Worm (Caenorhabditis elegans) whole organism, L2 larva: ENCODE data around the gene ecps-2.
A peak's percentile ranks its signal among the peaks of the same experiment; 100 is the strongest.

Source experiments
- C34F6.9 ChIP-seq: fragments of 150-350 bp; optimal IDR thresholded peaks from 2 replicates; lab custom pipeline; 2014; ENCODE audit warnings: missing biosample characterization, missing genetic modification characterization
- F13H6.1 ChIP-seq: sonication (generic microtip); optimal IDR thresholded peaks from 2 replicates; lab custom pipeline; 2016; ENCODE audit warnings: missing genetic modification characterization, missing compliant biosample characterization
- R02D3.7 ChIP-seq: fragments of 150-350 bp; optimal IDR thresholded peaks from 2 replicates; lab custom pipeline; 2014; ENCODE audit warnings: missing biosample characterization, missing genetic modification characterization
- Y55F3AM.14 ChIP-seq: fragments of 200-800 bp; sonication (Bioruptor generic); optimal IDR thresholded peaks from 2 replicates; lab custom pipeline; 2018; ENCODE audit warnings: mild to moderate bottlenecking, missing genetic modification characterization, missing compliant biosample characterization
- alr-1 ChIP-seq: fragments of 150-350 bp; optimal IDR thresholded peaks from 2 replicates; lab custom pipeline; 2014; ENCODE audit warnings: missing biosample characterization, missing genetic modification characterization
- aly-2 ChIP-seq: fragments of 150-350 bp; optimal IDR thresholded peaks from 2 replicates; lab custom pipeline; 2014; ENCODE audit warnings: missing biosample characterization, missing genetic modification characterization
- ama-1 ChIP-seq: fragments of 150-350 bp; optimal IDR thresholded peaks from 2 replicates; lab custom pipeline; 2018; ENCODE audit warnings: inconsistent platforms
- blmp-1 ChIP-seq: sonication (generic microtip); optimal IDR thresholded peaks from 2 replicates; lab custom pipeline; 2017; ENCODE audit warnings: missing genetic modification characterization, mild to moderate bottlenecking, missing compliant biosample characterization, antibody characterized with exemption, moderate library complexity; ENCODE audit not compliant: insufficient read depth
- ceh-16 ChIP-seq: fragments of 150-350 bp; optimal IDR thresholded peaks from 2 replicates; lab custom pipeline; 2014; ENCODE audit warnings: missing biosample characterization, missing genetic modification characterization
- ceh-82 ChIP-seq: fragments of 150-350 bp; optimal IDR thresholded peaks from 2 replicates; lab custom pipeline; 2014; ENCODE audit warnings: missing biosample characterization, missing genetic modification characterization
- crh-2 ChIP-seq: sonication (generic microtip); optimal IDR thresholded peaks from 2 replicates; lab custom pipeline; 2017; ENCODE audit warnings: missing biosample characterization, missing genetic modification characterization
- dmd-4 ChIP-seq: sonication (generic microtip); optimal IDR thresholded peaks from 2 replicates; lab custom pipeline; 2017; ENCODE audit warnings: missing biosample characterization, missing genetic modification characterization
- egl-27 ChIP-seq: sonication (generic microtip); optimal IDR thresholded peaks from 3 replicates; lab custom pipeline; 2017; ENCODE audit warnings: missing biosample characterization, missing genetic modification reagents, missing genetic modification characterization
- elt-1 ChIP-seq: fragments of 150-350 bp; optimal IDR thresholded peaks from 2 replicates; lab custom pipeline; 2014; ENCODE audit warnings: missing biosample characterization, missing genetic modification characterization
- fos-1 ChIP-seq: fragments of 150-350 bp; optimal IDR thresholded peaks from 2 replicates; lab custom pipeline; 2014; ENCODE audit warnings: missing biosample characterization, missing genetic modification characterization
- lin-13 ChIP-seq: fragments of 150-350 bp; optimal IDR thresholded peaks from 2 replicates; lab custom pipeline; 2014; ENCODE audit warnings: missing biosample characterization, missing genetic modification reagents, missing genetic modification characterization
- lin-39 ChIP-seq: fragments of 150-350 bp; optimal IDR thresholded peaks from 2 replicates; lab custom pipeline; 2014; ENCODE audit warnings: missing biosample characterization, missing genetic modification reagents, missing genetic modification characterization
- lsy-2 ChIP-seq, 2 experiments: fragments of 150-350 bp in 1 of 2; sonication (generic microtip) in 1 of 2; optimal IDR thresholded peaks; 2 replicates each; lab custom pipeline; 2014 to 2017; ENCODE audit warnings: missing biosample characterization in 2 of 2, missing genetic modification characterization in 2 of 2
- mab-5 ChIP-seq: fragments of 150-350 bp; optimal IDR thresholded peaks from 2 replicates; lab custom pipeline; 2014; ENCODE audit warnings: missing biosample characterization, missing genetic modification characterization
- mdl-1 ChIP-seq, 2 experiments: fragments of 150-350 bp in 1 of 2; sonication (generic microtip) in 1 of 2; optimal IDR thresholded peaks; 2 replicates each; lab custom pipeline; 2017; ENCODE audit warnings: missing biosample characterization in 2 of 2, missing genetic modification characterization in 2 of 2
- nhr-10 ChIP-seq: sonication (generic microtip); optimal IDR thresholded peaks from 2 replicates; lab custom pipeline; 2017; ENCODE audit warnings: missing biosample characterization, missing genetic modification characterization
- nhr-129 ChIP-seq: fragments of 150-350 bp; optimal IDR thresholded peaks from 2 replicates; lab custom pipeline; 2014; ENCODE audit warnings: missing biosample characterization, missing genetic modification characterization
- nhr-21 ChIP-seq: fragments of 150-350 bp; optimal IDR thresholded peaks from 2 replicates; lab custom pipeline; 2014; ENCODE audit warnings: missing biosample characterization, missing genetic modification characterization
- nhr-237 ChIP-seq: fragments of 150-350 bp; optimal IDR thresholded peaks from 2 replicates; lab custom pipeline; 2014; ENCODE audit warnings: missing biosample characterization, missing genetic modification characterization
- nhr-25 ChIP-seq: fragments of 150-350 bp; sonication (generic microtip); optimal IDR thresholded peaks from 3 replicates; lab custom pipeline; 2014; ENCODE audit warnings: missing biosample characterization, missing genetic modification characterization
- nhr-6 ChIP-seq: fragments of 150-350 bp; optimal IDR thresholded peaks from 2 replicates; lab custom pipeline; 2014; ENCODE audit warnings: missing biosample characterization, missing genetic modification characterization
- nhr-77 ChIP-seq: fragments of 150-350 bp; optimal IDR thresholded peaks from 2 replicates; lab custom pipeline; 2014; ENCODE audit warnings: missing biosample characterization, missing genetic modification characterization
- peb-1 ChIP-seq: fragments of 150-350 bp; optimal IDR thresholded peaks from 2 replicates; lab custom pipeline; 2014; ENCODE audit warnings: missing biosample characterization, missing genetic modification characterization
- sem-4 ChIP-seq: fragments of 150-350 bp; optimal IDR thresholded peaks from 2 replicates; lab custom pipeline; 2014; ENCODE audit warnings: missing biosample characterization, missing genetic modification reagents, missing genetic modification characterization
- skn-1 ChIP-seq: sonication (generic microtip); optimal IDR thresholded peaks from 2 replicates; lab custom pipeline; 2017; ENCODE audit warnings: missing biosample characterization, missing genetic modification characterization
- sma-3 ChIP-seq: sonication (generic microtip); optimal IDR thresholded peaks from 2 replicates; lab custom pipeline; 2016; ENCODE audit warnings: missing genetic modification reagents, missing genetic modification characterization, missing compliant biosample characterization
- sma-9 ChIP-seq, 2 experiments: fragments of 150-350 bp in 1 of 2; sonication (generic microtip) in 1 of 2; optimal IDR thresholded peaks; 2 replicates each; lab custom pipeline; 2014 to 2016; ENCODE audit warnings: missing genetic modification characterization in 2 of 2, mild to moderate bottlenecking in 1 of 2, missing biosample characterization in 1 of 2, missing compliant biosample characterization in 1 of 2, missing genetic modification reagents in 1 of 2, moderate library complexity in 1 of 2
- snpc-4 ChIP-seq: fragments of 150-350 bp; optimal IDR thresholded peaks from 2 replicates; lab custom pipeline; 2014; ENCODE audit warnings: missing biosample characterization, missing genetic modification characterization
- unc-39 ChIP-seq: fragments of 150-350 bp; optimal IDR thresholded peaks from 2 replicates; lab custom pipeline; 2014; ENCODE audit warnings: missing biosample characterization, missing genetic modification characterization
- unc-55 ChIP-seq: fragments of 150-350 bp; sonication (generic microtip); optimal IDR thresholded peaks from 3 replicates; lab custom pipeline; 2014; ENCODE audit warnings: missing biosample characterization, missing genetic modification reagents, missing genetic modification characterization
- unc-62 ChIP-seq: fragments of 150-350 bp; optimal IDR thresholded peaks from 2 replicates; lab custom pipeline; 2014; ENCODE audit warnings: missing biosample characterization, missing genetic modification reagents, missing genetic modification characterization
- zag-1 ChIP-seq: fragments of 150-350 bp; optimal IDR thresholded peaks from 2 replicates; lab custom pipeline; 2014; ENCODE audit warnings: missing biosample characterization, missing genetic modification characterization
- ztf-4 ChIP-seq: fragments of 150-350 bp; optimal IDR thresholded peaks from 2 replicates; lab custom pipeline; 2014; ENCODE audit warnings: missing biosample characterization, missing genetic modification characterization

The ecps-2 gene

DNA sequence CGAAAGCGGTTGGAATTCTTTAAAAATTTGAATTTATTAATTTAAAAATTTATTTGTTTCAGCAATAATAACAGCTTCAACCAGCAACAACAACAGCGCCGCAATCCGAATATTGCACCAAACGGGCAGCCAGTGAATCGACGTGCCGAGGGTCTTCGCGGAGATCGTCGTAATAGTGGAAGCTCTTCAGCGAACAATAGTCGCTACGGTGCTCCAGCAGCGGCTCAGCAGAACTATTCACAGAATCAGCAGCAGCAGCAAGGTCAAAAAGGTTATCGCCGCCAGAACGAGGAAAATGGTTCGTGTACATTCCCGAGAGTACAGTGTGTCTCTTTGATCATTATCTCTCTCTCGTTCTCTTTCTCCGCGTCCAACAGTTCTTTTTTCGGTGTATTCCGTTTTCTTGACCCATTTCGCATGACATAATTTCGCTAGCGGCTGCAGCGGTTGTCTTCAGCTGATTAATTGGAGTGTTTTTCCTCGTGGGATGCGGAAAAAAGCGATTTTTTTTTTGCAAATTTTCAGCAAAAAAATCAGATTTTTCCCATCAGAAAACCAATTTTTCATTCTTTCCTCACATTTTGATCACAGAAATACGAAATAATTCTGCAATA, 20.2 kb downstream of the ecps-2 start:
- no peak for TF ChIP-seq nhr-129 (tag; lab: Kevin White, UChicago)
- TF ChIP-seq unc-39: no peak
- no peak for TF ChIP-seq skn-1 (tag; lab: Kevin White, UChicago)
- no peak for TF ChIP-seq nhr-6 (tag; lab: Kevin White, UChicago)
- TF ChIP-seq lin-13: no peak
- no peak for TF ChIP-seq crh-2
- TF ChIP-seq mab-5: no peak
- no peak for TF ChIP-seq egl-27 (tag; lab: Kevin White, UChicago)
- no peak for TF ChIP-seq nhr-77 (tag; lab: Kevin White, UChicago)
- TF ChIP-seq R02D3.7: no peak
- TF ChIP-seq nhr-237: no peak
- no peak for TF ChIP-seq snpc-4
- TF ChIP-seq ama-1 (lab: Kevin White, UChicago): no peak
- TF ChIP-seq peb-1 (tag; lab: Kevin White, UChicago): no peak
- no peak for TF ChIP-seq lin-39 (tag; lab: Kevin White, UChicago)
- no peak for TF ChIP-seq ztf-4 (tag; lab: Kevin White, UChicago)
- TF ChIP-seq alr-1: no peak
- TF ChIP-seq sma-9 (GFP tag; optimal IDR thresholded peaks at IDR 0.05; lab: Kevin White, UChicago): no peak
- no peak for TF ChIP-seq sma-9 (tag; optimal IDR thresholded peaks at IDR 0.05; lab: Kevin White, UChicago)

DNA sequence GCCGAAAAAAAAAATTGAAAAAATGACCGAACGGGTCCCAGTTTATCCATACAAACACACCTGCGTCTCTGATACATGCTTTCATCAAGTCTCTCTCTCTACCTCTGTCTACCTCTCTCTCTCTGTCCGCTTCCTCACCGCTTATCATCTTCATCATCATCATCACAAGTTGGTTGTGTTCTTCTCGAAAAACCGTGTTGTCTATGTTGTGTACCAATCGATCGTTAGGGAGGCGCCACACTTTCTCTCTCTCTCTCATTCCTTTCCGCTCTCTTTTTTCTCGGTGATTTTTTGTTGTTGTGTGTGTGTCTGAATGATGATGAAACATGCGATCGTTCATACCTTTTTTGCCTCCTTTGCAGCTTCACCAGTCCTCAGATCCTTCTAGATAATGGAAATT, 20.8 kb downstream of the ecps-2 start:
- TF ChIP-seq unc-39 (no peak), nhr-129 (tag; lab: Kevin White, UChicago) (peak; percentile 77), lsy-2 (tag; optimal IDR thresholded peaks at IDR 0.05; lab: Kevin White, UChicago) (peak in 1 of 2 experiments; percentile 53), sem-4 (tag; lab: Kevin White, UChicago) (no peak), nhr-21 (tag; lab: Kevin White, UChicago) (peak; percentile 29), ama-1 (lab: Kevin White, UChicago) (no peak), nhr-25 (peak; percentile 68), crh-2 (peak; percentile 43), F13H6.1 (tag; lab: Kevin White, UChicago) (peak; percentile 10), blmp-1 (tag; lab: Kevin White, UChicago) (peak; percentile 17), lin-13 (peak; percentile 2), skn-1 (tag; lab: Kevin White, UChicago) (peak; percentile 3), sma-9 (GFP tag; optimal IDR thresholded peaks at IDR 0.05; lab: Kevin White, UChicago) (peak; percentile 12), sma-9 (tag; optimal IDR thresholded peaks at IDR 0.05; lab: Kevin White, UChicago) (no peak), fos-1 (peak; percentile 64), egl-27 (tag; lab: Kevin White, UChicago) (no peak), ceh-16 (tag; lab: Kevin White, UChicago) (no peak), C34F6.9 (tag; lab: Kevin White, UChicago) (peak; percentile 40), ceh-82 (no peak), sma-3 (peak; percentile 51)

ce11 chrIII:10464455-10464854, 21.6 kb downstream of the ecps-2 start:
- TF ChIP-seq sem-4 (tag; lab: Kevin White, UChicago): no peak
- TF ChIP-seq nhr-129 (tag; lab: Kevin White, UChicago): no peak
- TF ChIP-seq R02D3.7: no peak
- no peak for TF ChIP-seq C34F6.9 (tag; lab: Kevin White, UChicago)
- no peak for TF ChIP-seq unc-55 (GFP tag; lab: Kevin White, UChicago)
- TF ChIP-seq peb-1 (tag; lab: Kevin White, UChicago): no peak
- TF ChIP-seq ztf-4 (tag; lab: Kevin White, UChicago): no peak
- TF ChIP-seq lin-13: no peak
- no peak for TF ChIP-seq mdl-1 (tag; optimal IDR thresholded peaks at IDR 0.05; lab: Kevin White, UChicago)
- TF ChIP-seq lsy-2 (tag; optimal IDR thresholded peaks at IDR 0.05; lab: Kevin White, UChicago): no peak
- no peak for TF ChIP-seq aly-2 (tag; lab: Kevin White, UChicago)
- TF ChIP-seq elt-1 (tag; lab: Kevin White, UChicago): no peak
- TF ChIP-seq skn-1 (tag; lab: Kevin White, UChicago): no peak
- TF ChIP-seq fos-1: no peak
- no peak for TF ChIP-seq egl-27 (tag; lab: Kevin White, UChicago)
- TF ChIP-seq alr-1: no peak
- TF ChIP-seq unc-39: no peak
- TF ChIP-seq F13H6.1 (tag; lab: Kevin White, UChicago): no peak
- TF ChIP-seq nhr-10 (tag; lab: Kevin White, UChicago): no peak

ce11 chrIII:10469574-10470055, 26.7 kb downstream of the ecps-2 start, which contains the start of gene D2045.5:
TSS of gene D2045.5 (minus strand) at chrIII:10469624.
- no peak for TF ChIP-seq mdl-1 (tag; optimal IDR thresholded peaks at IDR 0.05; lab: Kevin White, UChicago)
- no peak for TF ChIP-seq nhr-237
- TF ChIP-seq crh-2: no peak
- TF ChIP-seq unc-62 (GFP tag; lab: Kevin White, UChicago): no peak
- TF ChIP-seq peb-1 (tag; lab: Kevin White, UChicago): no peak
- no peak for TF ChIP-seq unc-39
- no peak for TF ChIP-seq dmd-4
- TF ChIP-seq zag-1 (tag; lab: Kevin White, UChicago): no peak
- no peak for TF ChIP-seq Y55F3AM.14
- TF ChIP-seq F13H6.1 (tag; lab: Kevin White, UChicago): no peak
- no peak for TF ChIP-seq nhr-10 (tag; lab: Kevin White, UChicago)
